Fruit fly (Drosophila melanogaster) S2 (cell line): ENCODE results near the gene CG3634.

Experiments used
- CG8478 ChIP-seq: fragments of >200 bp; optimal IDR thresholded peaks from 2 replicates; lab custom pipeline; 2018
- CTCF ChIP-seq, 2 experiments: fragments of >200 bp; optimal IDR thresholded peaks; 2 replicates each; lab custom pipeline; 2018

DNA sequence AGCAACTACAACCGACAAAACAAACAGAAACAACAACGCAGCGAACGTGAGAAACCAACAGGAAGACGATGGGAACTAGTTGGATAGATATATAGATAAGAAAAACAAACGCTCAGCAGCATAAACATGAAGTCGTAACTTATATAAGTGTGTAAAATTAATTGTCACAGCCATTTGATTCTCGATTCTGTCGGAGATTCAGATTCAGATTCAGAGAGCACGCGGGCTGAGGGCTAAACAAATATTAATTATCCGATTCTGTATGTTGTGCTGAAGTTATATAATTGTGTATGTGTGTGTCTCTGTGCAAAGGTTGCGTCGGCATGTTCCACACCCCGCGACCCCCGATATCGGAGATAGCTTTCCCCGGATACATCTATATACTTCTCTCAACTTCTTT, 25.1 kb upstream of the CG3634 start:
- no peak for TF ChIP-seq CTCF (optimal IDR thresholded peaks at IDR 0.05; lab: Kevin White, UChicago)
- no peak for TF ChIP-seq CG8478 (lab: Kevin White, UChicago)
